Worm (Caenorhabditis elegans) whole organism, L2 larva: ENCODE measurements around the gene T06C12.12.

ENCODE experiments used
- lin-13 ChIP-seq: fragments of 150-350 bp; optimal IDR thresholded peaks from 2 replicates; lab custom pipeline; 2014; ENCODE audit warnings: missing biosample characterization, missing genetic modification reagents, missing genetic modification characterization
- snpc-4 ChIP-seq: fragments of 150-350 bp; optimal IDR thresholded peaks from 2 replicates; lab custom pipeline; 2014; ENCODE audit warnings: missing biosample characterization, missing genetic modification characterization
- unc-62 ChIP-seq: fragments of 150-350 bp; optimal IDR thresholded peaks from 2 replicates; lab custom pipeline; 2014; ENCODE audit warnings: missing biosample characterization, missing genetic modification reagents, missing genetic modification characterization

ce11 chrV:15863042-15863441 is 28.8 kb upstream of the T06C12.12 start, which contains the start of gene srh-299:
- TF ChIP-seq snpc-4 (tag; lab: Kevin White, UChicago): no peak
- TF ChIP-seq unc-62 (GFP tag; lab: Kevin White, UChicago): no peak
- TF ChIP-seq lin-13 (GFP tag; lab: Kevin White, UChicago): no peak
